Fruit fly (Drosophila melanogaster) S2 (cell line): Measurements from ENCODE around the gene CG10492.

Experiments used
- CG8478 ChIP-seq: fragments of >200 bp; optimal IDR thresholded peaks from 2 replicates; lab custom pipeline; 2018
- CTCF ChIP-seq, 2 experiments: fragments of >200 bp; optimal IDR thresholded peaks; 2 replicates each; lab custom pipeline; 2018

The CG10492 gene

DNA sequence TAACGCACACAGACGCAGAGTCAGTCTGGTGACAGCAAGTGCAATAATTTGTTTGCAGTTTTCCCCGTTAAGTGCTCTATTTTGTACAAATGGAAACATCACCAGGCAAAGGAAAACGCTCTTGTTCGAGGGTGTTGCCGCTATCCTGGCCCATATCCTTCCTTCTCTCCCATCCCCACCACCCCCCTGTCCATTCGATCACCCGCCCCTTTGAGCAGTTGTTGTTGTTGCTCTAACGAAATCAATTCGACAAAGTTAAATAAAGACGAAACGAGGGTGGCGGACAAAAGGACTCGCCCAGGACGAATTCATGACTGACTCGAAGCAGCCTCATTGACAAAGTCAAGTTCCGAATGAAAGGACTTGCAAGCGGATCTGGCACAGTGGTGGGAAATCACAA lies 35.5 kb downstream of the CG10492 start:
- TF ChIP-seq CG8478 (lab: Kevin White, UChicago) (no peak), CTCF (optimal IDR thresholded peaks at IDR 0.05; lab: Kevin White, UChicago) (no peak)

DNA sequence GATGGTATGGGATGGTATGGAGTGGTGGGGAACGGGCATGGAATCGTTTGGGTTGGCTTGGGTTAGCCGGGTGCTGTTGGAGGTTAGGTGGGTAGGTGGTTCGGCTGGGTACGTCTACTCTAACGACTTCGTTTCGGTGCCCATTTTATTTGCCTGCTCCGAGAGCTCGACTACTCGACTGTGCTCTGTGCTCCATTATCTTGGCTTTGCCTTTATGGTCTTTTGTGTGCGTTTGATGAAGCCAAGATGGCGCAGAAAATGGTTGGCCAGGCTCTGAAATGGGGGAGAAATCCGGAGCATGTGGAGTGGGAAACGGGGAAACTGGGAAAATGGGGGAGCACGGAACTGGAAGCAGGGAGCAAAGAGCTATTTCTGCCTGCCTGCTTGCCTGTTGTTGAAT lies 40.0 kb downstream of the CG10492 start:
- no peak for TF ChIP-seq CG8478 (lab: Kevin White, UChicago)
- TF ChIP-seq CTCF (optimal IDR thresholded peaks at IDR 0.05; lab: Kevin White, UChicago): no peak

DNA sequence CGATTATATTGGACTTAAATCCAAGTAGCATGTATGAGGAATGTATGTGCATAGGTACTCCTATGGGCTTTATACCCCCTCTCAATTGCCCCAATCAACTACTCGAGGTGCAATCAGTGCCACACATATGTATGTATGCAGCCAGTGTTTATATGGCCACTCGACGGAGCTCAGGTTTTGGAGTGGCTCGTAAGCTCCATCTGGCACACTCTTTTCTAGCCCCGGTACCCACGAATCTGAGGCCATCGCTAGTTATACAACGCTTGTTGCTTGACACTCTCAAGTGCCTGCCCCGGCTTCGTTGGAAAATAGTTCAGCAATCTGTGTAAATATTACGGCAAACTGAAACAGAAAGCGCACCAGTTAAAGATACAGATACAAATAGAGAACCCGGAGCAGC lies 42.5 kb downstream of the CG10492 start:
- TF ChIP-seq CG8478 (lab: Kevin White, UChicago) (no peak), CTCF (optimal IDR thresholded peaks at IDR 0.05; lab: Kevin White, UChicago) (no peak)

DNA sequence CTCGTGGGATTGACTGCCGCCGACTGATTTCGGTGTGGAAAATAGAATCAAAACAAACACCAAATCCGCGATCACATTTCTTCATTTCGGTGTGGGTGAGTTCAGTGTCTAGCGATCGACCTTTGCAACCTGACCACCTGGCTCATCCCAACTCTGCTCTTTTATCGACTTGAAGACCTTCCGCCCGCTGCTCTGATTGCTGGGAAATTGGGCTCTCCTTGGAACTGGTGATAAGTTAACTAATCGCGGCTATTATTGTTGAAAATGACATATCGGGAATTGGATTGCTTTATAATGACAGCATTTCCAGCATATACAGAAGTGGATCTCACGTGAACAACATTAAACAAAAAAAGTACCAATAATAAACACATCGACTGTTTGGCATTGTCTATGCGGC lies 43.5 kb downstream of the CG10492 start:
- TF ChIP-seq CTCF (optimal IDR thresholded peaks at IDR 0.05; lab: Kevin White, UChicago) (no peak), CG8478 (lab: Kevin White, UChicago) (no peak)

DNA sequence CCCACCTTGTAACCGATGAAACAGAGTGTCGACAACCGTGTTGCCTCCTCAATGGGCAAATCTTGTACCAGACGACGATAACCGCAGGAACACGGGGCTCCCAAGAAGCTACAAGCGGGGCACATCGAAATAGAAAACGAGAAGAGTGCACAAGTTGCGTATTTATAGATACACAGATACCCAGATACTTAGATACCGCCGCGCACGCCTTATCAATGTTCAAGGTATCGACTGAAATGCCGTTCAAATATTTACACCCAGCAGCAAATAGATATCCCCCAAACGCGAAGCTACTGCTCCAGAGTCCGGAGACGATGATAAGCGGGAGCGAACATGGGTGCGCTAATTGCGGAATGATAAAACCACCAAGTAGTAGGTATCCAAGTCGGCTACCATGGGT lies 44.8 kb downstream of the CG10492 start:
- no peak for TF ChIP-seq CTCF (optimal IDR thresholded peaks at IDR 0.05; lab: Kevin White, UChicago)
- no peak for TF ChIP-seq CG8478 (lab: Kevin White, UChicago)

DNA sequence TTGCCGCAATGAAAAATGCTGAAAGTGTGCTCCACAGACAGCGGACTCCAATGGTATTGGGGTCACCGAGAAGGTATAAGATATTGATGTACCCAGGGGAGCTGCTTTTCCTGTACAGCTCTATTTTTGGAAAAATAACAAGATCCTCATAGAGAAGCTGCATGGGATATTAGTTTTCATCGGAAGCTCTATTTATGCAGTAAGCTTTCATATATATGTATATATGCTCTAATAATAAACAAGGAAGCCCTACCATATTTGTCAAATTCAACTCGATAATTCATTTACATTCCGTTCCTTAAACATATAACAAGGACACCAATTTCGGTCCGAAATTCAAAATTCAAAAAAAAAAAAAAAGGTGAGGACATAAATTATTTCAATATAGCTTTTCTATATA lies 47.9 kb downstream of the CG10492 start, which contains the start of the genes CG17344 and CG43731:
TSS of gene CG17344 (plus strand) at position 301 of the 400 bp plus-strand sequence.
TSS of gene CG43731 (plus strand) at position 301 of the 400 bp plus-strand sequence.
- TF ChIP-seq CTCF (optimal IDR thresholded peaks at IDR 0.05; lab: Kevin White, UChicago): no peak
- TF ChIP-seq CG8478 (lab: Kevin White, UChicago): no peak

DNA sequence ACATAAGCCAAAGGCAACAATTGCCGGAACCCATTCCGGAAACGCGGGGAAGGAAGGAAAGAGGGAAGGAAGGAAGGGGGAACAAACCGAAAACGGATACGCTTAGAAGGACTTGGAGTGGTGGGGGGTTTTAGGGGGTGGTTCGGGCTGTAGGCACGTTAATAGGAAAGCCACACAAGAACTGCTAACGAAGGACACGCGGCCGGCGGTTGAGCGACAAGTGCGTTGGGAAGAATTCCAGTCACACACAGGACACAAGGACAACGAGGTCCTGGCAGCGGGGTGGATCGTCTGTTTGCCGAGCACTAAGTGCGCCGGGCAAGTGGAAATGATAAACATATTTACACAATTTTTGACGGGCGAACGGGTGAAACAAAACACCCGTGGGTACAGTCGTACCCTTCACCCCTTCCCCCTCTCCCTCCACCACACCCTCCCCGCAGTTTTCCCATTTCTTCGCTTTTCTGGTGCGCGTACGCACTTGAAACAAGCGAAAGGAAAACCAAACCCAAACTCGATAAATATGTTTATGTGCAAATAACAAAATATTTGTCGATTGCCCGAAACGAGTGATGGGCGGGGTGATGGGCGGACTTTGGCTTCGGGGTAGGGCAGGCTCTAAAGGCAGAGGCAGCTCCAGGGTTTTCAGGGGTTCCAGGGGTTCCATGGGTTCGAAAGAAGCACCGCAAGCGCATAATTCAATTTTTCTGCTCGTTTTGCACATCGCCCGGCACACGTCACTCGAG lies 49.5 kb downstream of the CG10492 start:
- TF ChIP-seq CTCF (optimal IDR thresholded peaks at IDR 0.05; lab: Kevin White, UChicago): no peak
- no peak for TF ChIP-seq CG8478 (lab: Kevin White, UChicago)

DNA sequence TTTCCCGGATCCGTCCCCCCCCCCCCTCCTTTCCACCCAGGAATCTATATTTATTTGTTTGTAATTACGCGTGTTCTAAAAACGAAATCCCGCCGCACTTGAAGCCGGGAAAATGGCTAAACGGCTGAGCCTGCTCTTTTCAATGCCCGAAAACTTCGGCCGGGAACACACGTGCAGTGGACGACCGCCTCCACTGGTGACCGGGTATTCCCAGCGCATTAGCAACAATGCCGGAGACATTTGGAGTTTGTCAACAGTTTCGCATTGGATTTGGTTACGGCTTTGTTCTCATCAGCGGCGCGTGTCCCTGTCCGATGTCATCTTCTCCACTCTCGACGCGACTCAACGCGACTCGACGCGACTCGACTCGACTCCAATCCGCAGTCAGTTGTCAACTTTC lies 50.5 kb downstream of the CG10492 start:
- TF ChIP-seq CTCF (optimal IDR thresholded peaks at IDR 0.05; lab: Kevin White, UChicago) (no peak), CG8478 (lab: Kevin White, UChicago) (no peak)

DNA sequence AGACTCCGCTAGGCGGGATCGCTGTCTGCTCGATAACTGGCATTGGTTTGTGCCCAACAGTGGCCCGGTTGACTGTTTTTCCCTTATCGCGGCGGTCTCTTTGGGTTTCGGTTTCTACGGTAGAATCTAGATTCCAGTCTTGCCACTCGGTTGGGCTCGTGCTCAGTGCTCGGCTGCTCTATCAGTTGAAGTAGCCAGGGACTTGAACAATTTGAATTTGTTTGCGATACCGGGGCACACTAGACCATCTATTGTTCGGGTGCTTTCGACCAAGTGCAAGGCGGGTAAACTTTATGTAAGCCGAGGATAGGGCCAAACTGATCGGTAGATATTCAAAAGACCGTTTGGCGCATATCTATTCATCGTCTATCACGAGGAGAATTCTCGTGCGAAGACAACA lies 52.4 kb downstream of the CG10492 start:
- no peak for TF ChIP-seq CG8478 (lab: Kevin White, UChicago)
- TF ChIP-seq CTCF (optimal IDR thresholded peaks at IDR 0.05; lab: Kevin White, UChicago): no peak
